Worm (Caenorhabditis elegans): ENCODE data around the gene Y43B11AR.3.

Y43B11AR.3 gene

DNA sequence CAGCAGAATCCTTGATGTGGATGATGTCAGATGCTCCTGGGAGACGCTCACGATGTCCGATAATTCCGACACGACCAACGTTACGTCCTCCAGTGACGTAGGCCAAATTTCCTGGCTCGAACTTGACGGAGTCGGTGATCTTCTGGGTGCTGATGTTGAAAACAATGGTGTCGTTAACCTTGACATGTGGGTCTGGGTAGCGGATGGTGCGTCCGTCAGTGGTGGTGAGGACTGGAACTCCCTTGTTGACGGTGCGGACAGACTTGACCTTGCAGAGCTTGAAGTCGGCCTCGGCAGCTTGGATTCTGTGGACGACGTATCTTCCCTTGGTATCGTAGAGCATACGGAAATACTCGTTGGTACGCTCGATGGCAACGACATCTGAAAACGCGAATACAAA, 460 bp upstream of the Y43B11AR.3 start:
- TF ChIP-seq fos-1 (tag; optimal IDR thresholded peaks at IDR 0.05) (no peak), nhr-67 (tag; optimal IDR thresholded peaks at IDR 0.05) (no peak), lin-39 (tag; optimal IDR thresholded peaks at IDR 0.05) (no peak), tbx-2 (tag; optimal IDR thresholded peaks at IDR 0.05) (no peak)

DNA sequence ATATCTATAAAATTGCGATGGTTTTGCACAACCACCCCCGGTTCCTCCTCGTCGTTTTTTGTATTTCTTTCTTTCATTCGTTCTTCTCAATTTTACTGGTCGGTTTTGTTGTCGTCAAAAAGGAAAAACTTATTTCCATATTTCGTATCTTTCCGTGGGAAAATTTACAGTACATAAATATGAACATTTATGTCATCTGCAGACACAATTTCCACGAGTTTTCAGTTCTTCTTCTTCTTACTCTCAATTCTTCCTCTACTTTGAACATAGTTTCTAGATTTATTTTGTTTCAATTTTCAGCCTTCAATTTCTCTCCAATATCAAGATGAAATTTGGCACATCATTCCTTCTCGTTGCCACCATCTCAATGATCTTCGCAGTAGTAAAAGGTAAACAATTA, 2.3 kb downstream of the Y43B11AR.3 start, which contains the start of gene Y43B11AR.1:
TSS of gene Y43B11AR.1 (plus strand) at position 301 of the 400 bp plus-strand sequence.
- no peak for TF ChIP-seq hmg-11 (tag; optimal IDR thresholded peaks at IDR 0.05)
- TF ChIP-seq lin-39 (tag; optimal IDR thresholded peaks at IDR 0.05), result no peak
- no peak for TF ChIP-seq tbx-2 (tag; optimal IDR thresholded peaks at IDR 0.05)
- no peak for TF ChIP-seq nhr-25 (tag; optimal IDR thresholded peaks at IDR 0.05)
- no peak for TF ChIP-seq nhr-28 (tag; optimal IDR thresholded peaks at IDR 0.05)
- TF ChIP-seq nhr-23 (tag; optimal IDR thresholded peaks at IDR 0.05), result no peak
- TF ChIP-seq mdl-1 (tag; optimal IDR thresholded peaks at IDR 0.05), result no peak
- no peak for TF ChIP-seq nhr-67 (tag; optimal IDR thresholded peaks at IDR 0.05)
- no peak for TF ChIP-seq R02D3.7 (tag; optimal IDR thresholded peaks at IDR 0.05)
- no peak for TF ChIP-seq skn-1 (tag; optimal IDR thresholded peaks at IDR 0.05)
- no peak for TF ChIP-seq pqm-1 (tag; optimal IDR thresholded peaks at IDR 0.05)
- TF ChIP-seq nhr-77 (tag; optimal IDR thresholded peaks at IDR 0.05), result no peak
- TF ChIP-seq unc-39 (tag; optimal IDR thresholded peaks at IDR 0.05), result no peak
- no peak for TF ChIP-seq fkh-2 (tag; optimal IDR thresholded peaks at IDR 0.05)
- no peak for TF ChIP-seq elt-2 (tag; optimal IDR thresholded peaks at IDR 0.05)
- TF ChIP-seq nfya-1 (tag; optimal IDR thresholded peaks at IDR 0.05; ENCODE audit: insufficient read depth), result no peak
- no peak for TF ChIP-seq nhr-76 (tag; optimal IDR thresholded peaks at IDR 0.05)
- no peak for TF ChIP-seq snpc-4 (tag; optimal IDR thresholded peaks at IDR 0.05)
- no peak for TF ChIP-seq ztf-4 (tag; optimal IDR thresholded peaks at IDR 0.05)
- TF ChIP-seq unc-62 (GFP tag; optimal IDR thresholded peaks at IDR 0.05), result no peak

DNA sequence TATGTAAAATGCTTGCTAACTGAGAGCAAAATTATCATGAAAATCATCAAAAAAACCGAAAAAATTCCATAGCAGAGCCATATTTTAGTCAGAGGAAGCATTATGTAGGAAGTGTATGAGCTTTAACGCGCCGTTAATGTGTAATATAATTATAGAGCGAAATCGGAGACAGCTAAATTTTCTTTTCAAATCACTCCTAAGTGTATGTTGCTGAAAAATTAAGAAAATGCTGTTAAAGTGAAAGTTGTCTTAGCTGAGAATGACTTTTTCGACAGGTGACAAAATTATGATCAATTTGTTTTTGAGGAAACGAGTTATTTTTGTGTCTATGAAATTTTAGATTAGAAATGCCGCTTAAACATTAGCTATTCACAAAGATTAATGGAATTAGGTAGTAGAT, 8.5 kb downstream of the Y43B11AR.3 start, which contains the start of gene srg-50:
TSS of gene srg-50 (minus strand) at position 101 of the 400 bp plus-strand sequence.
- TF ChIP-seq nhr-67 (tag; optimal IDR thresholded peaks at IDR 0.05) (no peak), sea-2 (GFP tag; optimal IDR thresholded peaks at IDR 0.05) (no peak), egl-27 (tag; optimal IDR thresholded peaks at IDR 0.05) (no peak)

DNA sequence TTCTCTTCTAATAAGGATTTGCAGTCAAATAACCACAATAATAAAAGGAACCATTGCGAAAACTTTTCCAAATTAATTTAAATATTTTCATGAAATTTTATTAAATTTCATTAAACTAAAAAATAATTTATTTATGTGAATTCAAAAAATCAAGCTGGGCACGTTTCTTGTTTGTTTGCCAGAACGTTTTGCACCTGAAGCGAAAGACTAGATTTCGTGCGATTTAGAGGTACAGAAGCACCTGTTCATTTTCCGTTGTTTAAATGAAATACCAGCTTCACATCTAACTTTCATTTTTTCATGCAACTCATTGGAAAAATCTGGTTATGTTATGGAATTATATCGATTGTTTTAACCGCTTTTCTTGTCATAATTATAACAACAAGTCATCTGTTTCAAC, 11.4 kb downstream of the Y43B11AR.3 start, which contains the start of gene srg-48:
TSS of gene srg-48 (plus strand) at position 301 of the 400 bp plus-strand sequence.
- TF ChIP-seq nhr-12 (tag; optimal IDR thresholded peaks at IDR 0.05) (no peak), aly-2 (tag; optimal IDR thresholded peaks at IDR 0.05) (no peak), unc-39 (tag; optimal IDR thresholded peaks at IDR 0.05) (no peak), ZK546.5 (tag; optimal IDR thresholded peaks at IDR 0.05) (no peak), elt-2 (tag; optimal IDR thresholded peaks at IDR 0.05) (no peak), fkh-10 (GFP tag; optimal IDR thresholded peaks at IDR 0.05) (no peak), ceh-28 (tag; optimal IDR thresholded peaks at IDR 0.05) (no peak), nhr-25 (tag; optimal IDR thresholded peaks at IDR 0.05) (no peak), nhr-23 (tag; optimal IDR thresholded peaks at IDR 0.05) (no peak), unc-62 (GFP tag; optimal IDR thresholded peaks at IDR 0.05) (no peak), nhr-11 (tag; optimal IDR thresholded peaks at IDR 0.05) (no peak), nfya-1 (tag; optimal IDR thresholded peaks at IDR 0.05; ENCODE audit: insufficient read depth) (no peak), mdl-1 (tag; optimal IDR thresholded peaks at IDR 0.05) (no peak), ama-1 (optimal IDR thresholded peaks at IDR 0.05) (no peak), nhr-77 (tag; optimal IDR thresholded peaks at IDR 0.05) (no peak), mml-1 (tag; optimal IDR thresholded peaks at IDR 0.05) (no peak), jun-1 (tag; optimal IDR thresholded peaks at IDR 0.05) (no peak), fkh-2 (tag; optimal IDR thresholded peaks at IDR 0.05) (no peak), egl-27 (tag; optimal IDR thresholded peaks at IDR 0.05) (no peak), lin-39 (tag; optimal IDR thresholded peaks at IDR 0.05) (no peak)

DNA sequence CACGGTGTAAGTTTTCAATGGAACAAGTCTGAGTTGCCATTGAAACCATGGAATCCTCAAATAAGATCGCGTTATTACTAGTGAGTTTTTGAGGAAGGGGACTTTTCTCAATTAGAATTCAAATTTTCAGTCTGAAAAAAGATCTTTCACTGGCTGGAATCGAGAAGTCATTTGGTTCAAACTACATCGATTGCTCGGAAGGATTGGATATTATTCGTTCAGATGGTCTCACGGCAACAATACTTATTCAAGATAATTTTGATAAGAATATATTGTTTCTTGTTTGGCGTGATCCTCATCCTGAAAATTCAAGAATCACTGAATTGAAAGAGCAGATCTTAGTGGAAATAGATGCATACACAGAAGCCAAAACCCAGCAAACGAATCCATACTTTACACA, 16.1 kb downstream of the Y43B11AR.3 start:
- TF ChIP-seq elt-3 (tag; optimal IDR thresholded peaks at IDR 0.05) (no peak), snpc-4 (tag; optimal IDR thresholded peaks at IDR 0.05) (no peak), fkh-10 (GFP tag; optimal IDR thresholded peaks at IDR 0.05) (no peak), ama-1 (optimal IDR thresholded peaks at IDR 0.05) (no peak), nhr-77 (tag; optimal IDR thresholded peaks at IDR 0.05) (no peak), ZK546.5 (tag; optimal IDR thresholded peaks at IDR 0.05) (no peak), nhr-67 (tag; optimal IDR thresholded peaks at IDR 0.05) (no peak), mdl-1 (tag; optimal IDR thresholded peaks at IDR 0.05) (no peak), fkh-2 (tag; optimal IDR thresholded peaks at IDR 0.05) (no peak), unc-62 (GFP tag; optimal IDR thresholded peaks at IDR 0.05) (no peak), nhr-76 (tag; optimal IDR thresholded peaks at IDR 0.05) (no peak), egl-27 (tag; optimal IDR thresholded peaks at IDR 0.05) (no peak), nhr-12 (tag; optimal IDR thresholded peaks at IDR 0.05) (no peak), zag-1 (tag; optimal IDR thresholded peaks at IDR 0.05) (no peak)

Data from whole organism, L3 larva.